Worm (Caenorhabditis elegans): ENCODE data around the gene thn-5.

The thn-5 gene

ce11 chrIV:5230530-5230929 lies at the start of gene thn-5:
TSS of gene thn-5 (plus strand) at chrIV:5230830.
- TF ChIP-seq tra-1 (GFP tag; IDR thresholded peaks at IDR 0.05) (no peak), gei-8 (GFP tag; optimal IDR thresholded peaks at IDR 0.05) (no peak), arid-1 (GFP tag; conservative IDR thresholded peaks at IDR 0.05) (no peak), F49E8.2 (tag; optimal IDR thresholded peaks at IDR 0.05; ENCODE audit: borderline replicate concordance) (no peak)

- peak; percentile 44 for TF ChIP-seq jun-1 (tag; optimal IDR thresholded peaks at IDR 0.05)
- TF ChIP-seq nhr-25 (tag; optimal IDR thresholded peaks at IDR 0.05; ENCODE audit: borderline replicate concordance, insufficient read depth) = peak; percentile 93
- no peak for TF ChIP-seq ztf-7 (tag; optimal IDR thresholded peaks at IDR 0.05)
- no peak for TF ChIP-seq lir-3 (tag; optimal IDR thresholded peaks at IDR 0.05)
- peak; percentile 97 for TF ChIP-seq snpc-1.2 (GFP tag; IDR thresholded peaks at IDR 0.05)
- TF ChIP-seq nhr-77 (tag; optimal IDR thresholded peaks at IDR 0.05) = peak; percentile 91
- no peak for TF ChIP-seq Y5F2A.4 (GFP tag; optimal IDR thresholded peaks at IDR 0.05)
- TF ChIP-seq ceh-20 (GFP tag; IDR thresholded peaks at IDR 0.05) = peak; percentile 90
- peak; percentile 87 for TF ChIP-seq dmd-6 (GFP tag; IDR thresholded peaks at IDR 0.05)
- peak; percentile 90 for TF ChIP-seq duxl-1 (tag; optimal IDR thresholded peaks at IDR 0.05; ENCODE audit: poor library complexity)
- no peak for TF ChIP-seq zag-1 (tag; optimal IDR thresholded peaks at IDR 0.05)
- no peak for TF ChIP-seq madf-5 (GFP tag; IDR thresholded peaks at IDR 0.05)
- TF ChIP-seq nhr-111 (GFP tag; optimal IDR thresholded peaks at IDR 0.05) = no peak
- peak; percentile 92 for TF ChIP-seq rbr-2 (tag; optimal IDR thresholded peaks at IDR 0.05)
- TF ChIP-seq ceh-62 (tag; optimal IDR thresholded peaks at IDR 0.05) = no peak
- peak; percentile 85 for TF ChIP-seq hlh-30 (tag; optimal IDR thresholded peaks at IDR 0.05; ENCODE audit: insufficient read depth)
- no peak for TF ChIP-seq ceh-32 (tag; optimal IDR thresholded peaks at IDR 0.05; ENCODE audit: poor library complexity)
- 0 out of 2 replicates have a peak, but pooled peaks have one; percentile 47 for TF ChIP-seq D1046.2 (GFP tag; IDR thresholded peaks at IDR 0.05)
- peak; percentile 94 for TF ChIP-seq nhr-102 (tag; optimal IDR thresholded peaks at IDR 0.05)
- TF ChIP-seq spr-1 (tag; optimal IDR thresholded peaks at IDR 0.05) = peak; percentile 92
- TF ChIP-seq egl-43 (GFP tag; IDR thresholded peaks at IDR 0.05) = peak; percentile 71
- TF ChIP-seq mdt-29 (GFP tag; IDR thresholded peaks at IDR 0.05) = peak; percentile 56; the same call in 1 of the 2 replicates
- peak; percentile 82 for TF ChIP-seq F10B5.3 (tag; optimal IDR thresholded peaks at IDR 0.05)
- peak; percentile 69 for TF ChIP-seq lin-15B (tag; optimal IDR thresholded peaks at IDR 0.05)
- no peak for TF ChIP-seq dmd-9 (GFP tag; IDR thresholded peaks at IDR 0.05)
- no peak for TF ChIP-seq cey-2 (tag; optimal IDR thresholded peaks at IDR 0.05; ENCODE audit: borderline replicate concordance, insufficient read depth)
- peak; percentile 83 for TF ChIP-seq ctbp-1 (GFP tag; IDR thresholded peaks at IDR 0.05)
- peak; percentile 88 for TF ChIP-seq lin-29 (GFP tag; IDR thresholded peaks at IDR 0.05)
- TF ChIP-seq R02D3.7 (tag; optimal IDR thresholded peaks at IDR 0.05) = no peak
- TF ChIP-seq mxl-3 (GFP tag; optimal IDR thresholded peaks at IDR 0.05) = peak; percentile 55
- TF ChIP-seq sdz-12 (GFP tag; optimal IDR thresholded peaks at IDR 0.05) = no peak
- TF ChIP-seq lim-7 (GFP tag; IDR thresholded peaks at IDR 0.05) = no peak; the same call in 1 of the 2 replicates
- TF ChIP-seq lin-39 (tag; optimal IDR thresholded peaks at IDR 0.05) = no peak
- no peak for TF ChIP-seq nhr-10 (tag; optimal IDR thresholded peaks at IDR 0.05)
- TF ChIP-seq F26F4.8 (GFP tag; conservative IDR thresholded peaks at IDR 0.05) = no peak
- TF ChIP-seq nhr-28 (tag; optimal IDR thresholded peaks at IDR 0.05) = peak; percentile 80
- TF ChIP-seq unc-39 (tag; optimal IDR thresholded peaks at IDR 0.05) = no peak
- 0 out of 2 replicates have a peak, but pooled peaks have one; percentile 11 for TF ChIP-seq vab-7 (GFP tag; IDR thresholded peaks at IDR 0.05)
- TF ChIP-seq hif-1 (tag; optimal IDR thresholded peaks at IDR 0.05) = peak; percentile 29 to 72
- TF ChIP-seq nhr-42 (GFP tag; IDR thresholded peaks at IDR 0.05) = peak; percentile 82
- TF ChIP-seq saeg-2 (GFP tag; IDR thresholded peaks at IDR 0.05) = peak; percentile 73; the same call in 1 of the 2 replicates
- no peak for TF ChIP-seq zip-11 (GFP tag; IDR thresholded peaks at IDR 0.05)
- peak; percentile 89 for TF ChIP-seq hmg-1.1 (GFP tag; IDR thresholded peaks at IDR 0.05)
- peak; percentile 61 to 95 for TF ChIP-seq lsy-2 (tag; optimal IDR thresholded peaks at IDR 0.05)
- peak; percentile 24 for TF ChIP-seq fkh-10 (GFP tag; optimal IDR thresholded peaks at IDR 0.05)
Observed at ce11 chrIV:5183755-5184166, 46.9 kb upstream of the thn-5 start, which contains the start of gene W03F8.4. TSS of gene W03F8.4 (plus strand) at chrIV:5184123.

Data from whole organism, L4 larva.